Worm (Caenorhabditis elegans) whole organism, early embryonic: ENCODE results near the gene srw-14.

ENCODE experiments used
- B0310.2 ChIP-seq: sonication (generic microtip); optimal IDR thresholded peaks from 2 replicates; lab custom pipeline; 2016; ENCODE audit warnings: mild to moderate bottlenecking, missing genetic modification characterization, missing compliant biosample characterization
- aly-1 ChIP-seq: sonication (generic microtip); optimal IDR thresholded peaks from 2 replicates; lab custom pipeline; 2016; ENCODE audit warnings: missing genetic modification characterization, missing compliant biosample characterization
- ama-1 ChIP-seq: fragments of 150-350 bp; optimal IDR thresholded peaks from 2 replicates; lab custom pipeline; 2014
- ceh-13 ChIP-seq: fragments of 200-800 bp; sonication (Bioruptor generic); optimal IDR thresholded peaks from 2 replicates; lab custom pipeline; 2018; ENCODE audit warnings: mild to moderate bottlenecking, missing genetic modification characterization, missing compliant biosample characterization
- flt-1 ChIP-seq: fragments of 200-800 bp; sonication (Bioruptor generic); IDR thresholded peaks from 2 replicates; pipeline ENCODE4 v1.3.6; 2022; ENCODE audit warnings: missing genetic modification characterization, missing compliant biosample characterization
- hmg-4 ChIP-seq: fragments of 200-800 bp; sonication (Bioruptor generic); optimal IDR thresholded peaks from 2 replicates; lab custom pipeline; 2018; ENCODE audit warnings: mild to moderate bottlenecking, missing genetic modification characterization, missing compliant biosample characterization
- hnd-1 ChIP-seq: sonication (generic microtip); optimal IDR thresholded peaks from 2 replicates; lab custom pipeline; 2016; ENCODE audit warnings: missing genetic modification characterization, missing compliant biosample characterization
- pes-1 ChIP-seq: fragments of 200-800 bp; sonication (Bioruptor generic); IDR thresholded peaks from 2 replicates; pipeline ENCODE4 v1.3.6; 2022; ENCODE audit warnings: missing genetic modification reagents, missing genetic modification characterization, missing compliant biosample characterization
- scrt-1 ChIP-seq: fragments of 200-800 bp; sonication (Bioruptor generic); IDR thresholded peaks from 2 replicates; pipeline ENCODE4 v1.3.6; 2022; ENCODE audit warnings: missing genetic modification characterization, missing compliant biosample characterization
- tbx-37 ChIP-seq: fragments of 200-800 bp; sonication (Bioruptor generic); conservative IDR thresholded peaks from 2 replicates; pipeline ENCODE4 v1.3.6; 2022; ENCODE audit warnings: missing genetic modification reagents, missing genetic modification characterization, missing compliant biosample characterization
- tra-4 ChIP-seq: sonication (generic microtip); optimal IDR thresholded peaks from 2 replicates; lab custom pipeline; 2017; ENCODE audit warnings: missing genetic modification characterization, missing compliant biosample characterization

DNA sequence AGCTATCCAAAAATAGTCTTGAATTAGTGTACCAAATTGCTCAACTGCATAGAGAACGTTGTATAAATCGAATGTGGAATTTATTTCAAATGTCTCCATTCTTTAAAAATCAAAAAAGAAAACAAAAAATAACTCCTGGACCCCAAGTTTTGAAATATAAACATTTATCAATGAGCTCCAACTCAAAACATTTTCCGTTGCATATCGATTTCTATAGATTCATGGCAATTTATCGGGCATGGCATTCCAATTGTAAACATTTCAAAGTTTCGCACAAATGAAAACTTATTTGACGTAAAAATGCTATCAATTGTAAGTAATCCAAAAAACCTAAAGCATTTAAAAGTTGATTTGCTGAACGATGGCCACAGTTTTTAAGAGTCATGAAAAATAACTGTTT, 12.8 kb downstream of the srw-14 start, which contains the start of gene srw-12:
- TF ChIP-seq ama-1 (lab: Kevin White, UChicago), result no peak
- TF ChIP-seq scrt-1, result no peak
- no peak for TF ChIP-seq hmg-4 (GFP tag; lab: Kevin White, UChicago)
- TF ChIP-seq hnd-1 (tag; lab: Kevin White, UChicago), result no peak
- no peak for TF ChIP-seq aly-1 (tag; lab: Kevin White, UChicago)
- no peak for TF ChIP-seq pes-1 (GFP tag; lab: Robert Waterston, UW)
- no peak for TF ChIP-seq flt-1 (GFP tag; lab: Robert Waterston, UW)
- TF ChIP-seq tbx-37 (GFP tag; lab: Robert Waterston, UW), result no peak
- no peak for TF ChIP-seq ceh-13 (GFP tag; lab: Kevin White, UChicago)
- no peak for TF ChIP-seq tra-4
- no peak for TF ChIP-seq B0310.2
